Worm (Caenorhabditis elegans): ENCODE data around the gene oga-1.

- TF ChIP-seq nhr-12 (tag; optimal IDR thresholded peaks at IDR 0.05) (no peak), snpc-4 (tag; optimal IDR thresholded peaks at IDR 0.05) (no peak), lin-13 (tag; optimal IDR thresholded peaks at IDR 0.05) (no peak), tbx-8 (GFP tag; optimal IDR thresholded peaks at IDR 0.05) (no peak), ztf-11 (tag; optimal IDR thresholded peaks at IDR 0.05) (no peak), unc-62 (GFP tag; optimal IDR thresholded peaks at IDR 0.05) (no peak), pha-4 (tag; optimal IDR thresholded peaks at IDR 0.05) (no peak), ces-1 (GFP tag; optimal IDR thresholded peaks at IDR 0.05) (no peak), elt-3 (tag; optimal IDR thresholded peaks at IDR 0.05) (no peak), nhr-28 (tag; optimal IDR thresholded peaks at IDR 0.05) (no peak), sptf-1 (tag; optimal IDR thresholded peaks at IDR 0.05) (no peak), hlh-1 (tag; optimal IDR thresholded peaks at IDR 0.05) (no peak), blmp-1 (tag; optimal IDR thresholded peaks at IDR 0.05) (no peak), bed-3 (GFP tag; optimal IDR thresholded peaks at IDR 0.05) (no peak)
These were observed 16.9 kb upstream of the oga-1 start for ce11 chrX:9364082-9364481.

Data from whole organism, mixed stage, embryonic.